Worm (Caenorhabditis elegans) whole organism, late embryonic: Measurements from ENCODE around the gene acdh-6.

Experiments
- ama-1 ChIP-seq: fragments of 150-350 bp; optimal IDR thresholded peaks from 2 replicates; lab custom pipeline; 2014
- fkh-10 ChIP-seq: fragments of 150-350 bp; optimal IDR thresholded peaks from 2 replicates; lab custom pipeline; 2014; ENCODE audit warnings: missing biosample characterization, missing genetic modification reagents, missing genetic modification characterization
- lin-11 ChIP-seq: fragments of 200-800 bp; sonication (Bioruptor generic); optimal IDR thresholded peaks from 2 replicates; lab custom pipeline; 2018; ENCODE audit warnings: mild to moderate bottlenecking, missing genetic modification characterization, missing compliant biosample characterization
- ttx-3 ChIP-seq: sonication (generic microtip); optimal IDR thresholded peaks from 2 replicates; lab custom pipeline; 2016; ENCODE audit warnings: missing genetic modification reagents, missing genetic modification characterization, missing compliant biosample characterization

ce11 chrIII:8555682-8556081 is 5.3 kb upstream of the acdh-6 start:
- no peak for TF ChIP-seq lin-11 (tag; lab: Kevin White, UChicago)
- no peak for TF ChIP-seq fkh-10 (GFP tag; lab: Kevin White, UChicago)
- no peak for TF ChIP-seq ttx-3 (tag; lab: Kevin White, UChicago)
- no peak for TF ChIP-seq ama-1
